Worm (Caenorhabditis elegans): ENCODE results near the gene ttr-34.

ttr-34 gene

DNA sequence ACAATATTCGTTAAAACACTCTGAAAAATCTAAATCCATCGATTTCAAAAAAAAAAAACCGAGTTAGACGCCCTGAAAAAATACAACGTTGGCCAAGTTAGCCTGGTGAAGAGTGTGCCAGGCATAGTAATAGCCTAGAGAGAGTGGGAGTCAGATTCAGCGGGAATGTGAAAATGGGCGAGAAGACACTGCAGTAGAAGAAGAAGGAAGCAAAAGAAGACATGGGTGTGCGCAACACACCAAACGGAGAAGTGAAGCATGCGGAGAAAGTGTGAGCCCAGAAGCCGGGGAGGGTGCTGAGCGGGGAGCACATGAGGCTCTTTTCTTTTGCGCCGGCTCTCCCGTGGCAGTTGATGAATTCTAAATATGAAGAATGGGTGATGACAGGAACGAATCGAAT, 31.6 kb downstream of the ttr-34 start (continued):
- no peak for TF ChIP-seq C16A3.4 (tag; optimal IDR thresholded peaks at IDR 0.05)
- TF ChIP-seq nhr-84 (tag; optimal IDR thresholded peaks at IDR 0.05), result no peak
- no peak for TF ChIP-seq aha-1 (tag; optimal IDR thresholded peaks at IDR 0.05)
- TF ChIP-seq nhr-77 (tag; optimal IDR thresholded peaks at IDR 0.05), result no peak
- no peak for TF ChIP-seq snpc-4 (tag; optimal IDR thresholded peaks at IDR 0.05)
- no peak for TF ChIP-seq ceh-8 (GFP tag; optimal IDR thresholded peaks at IDR 0.05)
- peak; percentile 36 for TF ChIP-seq nhr-71 (tag; optimal IDR thresholded peaks at IDR 0.05)
- TF ChIP-seq ama-1 (optimal IDR thresholded peaks at IDR 0.05), result no peak
- TF ChIP-seq rnt-1 (tag; optimal IDR thresholded peaks at IDR 0.05), result no peak
- peak; percentile 43 for TF ChIP-seq snu-23 (GFP tag; optimal IDR thresholded peaks at IDR 0.05)
- peak; percentile 63 for TF ChIP-seq unc-86 (tag; optimal IDR thresholded peaks at IDR 0.05)
- peak in 1 of 3 experiments; percentile 9 for TF ChIP-seq dpl-1 (GFP tag; optimal IDR thresholded peaks at IDR 0.05)
- no peak for TF ChIP-seq C34B4.2 (tag; optimal IDR thresholded peaks at IDR 0.05)
- TF ChIP-seq elt-2 (tag; optimal IDR thresholded peaks at IDR 0.05), result no peak
- peak in 1 of 2 experiments; percentile 17 for TF ChIP-seq mdl-1 (tag; optimal IDR thresholded peaks at IDR 0.05)
- TF ChIP-seq lin-14 (GFP tag; optimal IDR thresholded peaks at IDR 0.05), result peak; percentile 69
- no peak for TF ChIP-seq fkh-4 (tag; optimal IDR thresholded peaks at IDR 0.05; ENCODE audit: borderline replicate concordance)
- no peak for TF ChIP-seq lin-13 (GFP tag; optimal IDR thresholded peaks at IDR 0.05)
- TF ChIP-seq ceh-82 (tag; optimal IDR thresholded peaks at IDR 0.05), result peak in 1 of 3 experiments; percentile 45
- TF ChIP-seq hpl-2 (GFP tag; optimal IDR thresholded peaks at IDR 0.05), result no peak
- TF ChIP-seq swsn-7 (tag; optimal IDR thresholded peaks at IDR 0.05), result peak; percentile 32
- TF ChIP-seq nhr-20 (tag; optimal IDR thresholded peaks at IDR 0.05), result no peak
- no peak for TF ChIP-seq ets-5 (GFP tag; IDR thresholded peaks at IDR 0.05)
- no peak for TF ChIP-seq Y116A8C.19 (tag; optimal IDR thresholded peaks at IDR 0.05; ENCODE audit: borderline replicate concordance)
- no peak for TF ChIP-seq fos-1 (tag; optimal IDR thresholded peaks at IDR 0.05)
- no peak for TF ChIP-seq ztf-4 (tag; optimal IDR thresholded peaks at IDR 0.05)

DNA sequence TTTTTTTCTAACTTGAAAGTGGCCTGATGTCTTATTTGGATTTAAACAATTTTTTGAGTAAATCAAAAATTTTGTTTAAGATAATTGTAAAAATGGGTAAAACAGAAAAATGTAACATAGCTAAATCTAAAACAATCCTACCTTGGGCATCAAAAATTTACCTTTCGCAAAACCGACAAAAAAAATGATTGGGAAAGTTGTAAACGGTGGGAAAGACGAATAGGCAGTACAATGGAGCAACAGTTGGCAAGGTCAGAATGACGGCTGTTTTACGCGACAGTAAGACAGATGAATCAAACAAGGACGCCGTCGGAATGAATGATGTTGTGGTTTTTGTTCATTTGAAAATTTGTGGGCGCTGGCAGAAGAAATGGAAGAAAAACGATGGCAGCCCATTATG, 34.8 kb downstream of the ttr-34 start:
- TF ChIP-seq lin-35 (GFP tag; optimal IDR thresholded peaks at IDR 0.05) (no peak), nhr-85 (tag) (peak; percentile 74), dpl-1 (GFP tag; optimal IDR thresholded peaks at IDR 0.05) (no peak), xbp-1 (tag; optimal IDR thresholded peaks at IDR 0.05) (no peak)

DNA sequence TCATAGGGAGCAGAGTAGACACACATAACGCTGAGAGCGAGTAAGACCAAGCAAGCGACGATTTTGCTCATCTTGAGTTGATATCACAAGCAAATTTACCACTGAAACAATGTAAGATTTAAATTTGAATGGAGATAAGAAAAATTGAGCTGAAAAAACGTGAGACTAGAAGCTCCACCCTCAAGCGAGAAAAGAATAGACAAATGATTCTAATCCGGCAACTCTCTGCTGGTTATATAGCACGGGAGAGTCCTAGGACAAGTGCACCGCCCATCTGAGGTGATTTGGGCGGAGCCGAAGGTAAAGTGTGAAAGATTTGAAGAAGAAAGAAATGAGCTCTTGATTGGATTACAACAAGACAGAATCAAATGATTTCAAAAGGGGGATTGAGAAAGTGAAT, 38.8 kb downstream of the ttr-34 start, which contains the start of gene nlp-3:
TSS of gene nlp-3 (minus strand) at position 101 of the 400 bp plus-strand sequence.
- TF ChIP-seq dsc-1 (tag; optimal IDR thresholded peaks at IDR 0.05) (peak; percentile 82), egl-13 (tag; optimal IDR thresholded peaks at IDR 0.05) (no peak), rnt-1 (tag; optimal IDR thresholded peaks at IDR 0.05) (no peak), lin-14 (GFP tag; optimal IDR thresholded peaks at IDR 0.05) (no peak), isw-1 (GFP tag; IDR thresholded peaks at IDR 0.05) (no peak), nhr-47 (tag; optimal IDR thresholded peaks at IDR 0.05) (peak; percentile 15), mef-2 (tag; optimal IDR thresholded peaks at IDR 0.05) (no peak), skn-1 (tag; optimal IDR thresholded peaks at IDR 0.05) (no peak), pax-3 (tag; optimal IDR thresholded peaks at IDR 0.05) (peak; percentile 18), hlh-4 (tag; optimal IDR thresholded peaks at IDR 0.05) (no peak)

DNA sequence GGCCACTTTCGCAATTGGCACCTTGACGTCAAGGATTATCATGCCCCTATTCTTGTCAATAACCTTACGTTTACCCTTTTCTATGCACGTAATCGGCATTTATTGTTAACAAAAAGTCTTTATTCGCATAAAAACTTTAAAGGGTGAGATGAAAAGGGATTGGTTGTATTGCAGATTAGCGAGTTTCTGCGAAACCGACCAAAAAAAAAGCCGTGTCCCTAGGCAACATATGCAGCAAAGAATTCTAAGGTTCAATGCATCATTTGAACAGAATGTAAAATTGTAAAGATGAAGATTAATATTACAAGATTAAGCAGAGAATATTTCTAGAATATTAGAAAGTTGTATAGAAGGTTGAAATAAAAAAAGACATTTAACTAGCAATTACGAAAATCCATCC, 42.4 kb downstream of the ttr-34 start:
- TF ChIP-seq blmp-1 (tag; optimal IDR thresholded peaks at IDR 0.05) (no peak), nhr-47 (tag; optimal IDR thresholded peaks at IDR 0.05) (peak; percentile 17), mab-9 (GFP tag; IDR thresholded peaks at IDR 0.05) (no peak), mef-2 (tag; optimal IDR thresholded peaks at IDR 0.05) (no peak), ets-5 (GFP tag; IDR thresholded peaks at IDR 0.05) (no peak), pax-3 (tag; optimal IDR thresholded peaks at IDR 0.05) (peak; percentile 84), efl-3 (GFP tag; optimal IDR thresholded peaks at IDR 0.05) (no peak), lsy-2 (tag; optimal IDR thresholded peaks at IDR 0.05) (no peak), tbx-2 (tag; optimal IDR thresholded peaks at IDR 0.05) (no peak), hlh-17 (GFP tag; optimal IDR thresholded peaks at IDR 0.05; ENCODE audit: borderline replicate concordance) (no peak), xbp-1 (tag; optimal IDR thresholded peaks at IDR 0.05) (no peak), lin-13 (GFP tag; optimal IDR thresholded peaks at IDR 0.05) (no peak), dpl-1 (GFP tag; optimal IDR thresholded peaks at IDR 0.05) (no peak), efl-1 (optimal IDR thresholded peaks at IDR 0.05) (no peak), efl-1 (GFP tag; optimal IDR thresholded peaks at IDR 0.05 in 1 of 2) (peak in 1 of 2 experiments; percentile 69), sox-4 (tag; optimal IDR thresholded peaks at IDR 0.05) (peak; percentile 72), mdl-1 (tag; optimal IDR thresholded peaks at IDR 0.05) (no peak), lin-14 (GFP tag; optimal IDR thresholded peaks at IDR 0.05) (no peak), unc-30 (tag; optimal IDR thresholded peaks at IDR 0.05) (no peak), unc-62 (GFP tag; optimal IDR thresholded peaks at IDR 0.05) (no peak), unc-86 (tag; optimal IDR thresholded peaks at IDR 0.05) (no peak), fos-1 (tag; optimal IDR thresholded peaks at IDR 0.05) (no peak), lin-35 (GFP tag; optimal IDR thresholded peaks at IDR 0.05) (no peak), C34B4.2 (tag; optimal IDR thresholded peaks at IDR 0.05) (no peak)
